Fruit fly (Drosophila melanogaster): ENCODE measurements around the gene mst.

DNA sequence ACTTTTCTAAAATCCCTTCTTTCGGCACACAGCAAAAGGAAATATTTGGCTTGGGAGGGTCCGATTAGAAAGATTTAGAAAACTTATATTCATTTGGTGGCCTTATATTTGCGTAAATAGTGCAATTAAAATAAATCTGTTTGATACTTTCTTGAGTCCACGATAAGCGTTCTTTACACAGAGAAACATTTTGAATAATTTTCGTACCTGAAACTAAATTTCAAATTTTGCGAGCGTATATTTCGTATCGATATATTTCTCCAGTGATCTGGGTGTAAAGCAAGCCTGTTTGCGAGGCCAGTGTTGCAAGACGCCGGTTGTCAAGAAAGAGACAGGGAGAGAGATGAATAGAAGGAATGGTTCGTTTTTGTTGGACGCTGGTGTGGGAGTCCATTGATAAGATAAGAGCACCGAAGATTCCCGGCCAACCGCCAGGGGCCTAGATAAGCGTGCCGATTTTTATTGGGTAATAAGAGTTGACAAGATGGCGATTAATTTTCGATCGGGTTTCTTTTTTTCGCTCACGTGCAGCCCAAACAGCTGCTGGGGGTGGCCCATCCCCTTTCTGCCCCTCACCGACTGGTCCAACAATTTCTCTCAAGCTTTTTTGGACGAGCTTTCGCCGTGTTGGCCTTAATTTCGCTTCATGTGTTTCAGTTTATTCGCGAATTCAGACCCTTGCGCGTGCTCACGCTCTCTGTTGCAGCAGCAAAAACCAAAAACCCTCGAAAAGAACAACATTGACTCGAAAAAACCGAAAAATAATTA lies 14.9 kb upstream of the mst start, which contains the start of gene slgA:
- TF ChIP-seq EcR (GFP tag; optimal IDR thresholded peaks at IDR 0.05) (no peak), psq (optimal IDR thresholded peaks at IDR 0.05) (no peak), usp (GFP tag; optimal IDR thresholded peaks at IDR 0.05) (no peak), CG8478 (optimal IDR thresholded peaks at IDR 0.05) (no peak)
